Fruit fly (Drosophila melanogaster) whole organism, wandering third instar larva: ENCODE results near the gene CG4586.
A peak's percentile ranks its signal among the peaks of the same experiment; 100 is the strongest.

Experiments
- CG32264 ChIP-seq: fragments of 200-800 bp; sonication (Bioruptor generic); optimal IDR thresholded peaks from 2 replicates; lab custom pipeline; 2016; ENCODE audit warnings: missing biosample characterization, missing genetic modification characterization
- CG9705 ChIP-seq: fragments of 200-800 bp; sonication (Bioruptor generic); optimal IDR thresholded peaks from 2 replicates; lab custom pipeline; 2018; ENCODE audit warnings: missing biosample characterization, mild to moderate bottlenecking, missing genetic modification characterization
- CrebA ChIP-seq: fragments of 200-800 bp; sonication (Bioruptor generic); optimal IDR thresholded peaks from 2 replicates; lab custom pipeline; 2016; ENCODE audit warnings: missing biosample characterization, mild to moderate bottlenecking, missing genetic modification characterization, borderline replicate concordance
- Dfd ChIP-seq: fragments of >200 bp; optimal IDR thresholded peaks from 2 replicates; lab custom pipeline; 2017; ENCODE audit warnings: missing biosample characterization, missing genetic modification characterization
- Dif ChIP-seq: fragments of 200-275, 200-300 bp; sonication (Bioruptor generic); optimal IDR thresholded peaks from 2 replicates; lab custom pipeline; 2018; ENCODE audit warnings: missing biosample characterization, missing genetic modification characterization; ENCODE audit not compliant: partially characterized antibody
- GATAd ChIP-seq: sonication (Bioruptor generic); optimal IDR thresholded peaks from 2 replicates; lab custom pipeline; 2016; ENCODE audit warnings: missing biosample characterization, missing genetic modification characterization
- HLH106 ChIP-seq: fragments of 200-800 bp; optimal IDR thresholded peaks from 3 replicates; lab custom pipeline; 2019; ENCODE audit warnings: missing biosample characterization, mild to moderate bottlenecking, missing genetic modification characterization, moderate library complexity
- Hnf4 ChIP-seq: fragments of 200-800 bp; sonication (Bioruptor generic); optimal IDR thresholded peaks from 2 replicates; lab custom pipeline; 2016; ENCODE audit warnings: missing biosample characterization, mild to moderate bottlenecking, missing genetic modification characterization
- Hr78 ChIP-seq: fragments of >200 bp; optimal IDR thresholded peaks from 2 replicates; lab custom pipeline; 2017; ENCODE audit warnings: missing biosample characterization, missing genetic modification characterization
- Hr83 ChIP-seq: fragments of 200-300 bp; sonication (Bioruptor generic); optimal IDR thresholded peaks from 2 replicates; lab custom pipeline; 2016; ENCODE audit warnings: missing biosample characterization, mild to moderate bottlenecking, missing genetic modification characterization, moderate library complexity; ENCODE audit not compliant: poor library complexity, severe bottlenecking
- Jra ChIP-seq: sonication (Bioruptor generic); optimal IDR thresholded peaks from 2 replicates; lab custom pipeline; 2016; ENCODE audit warnings: missing biosample characterization, missing genetic modification characterization
- Mio ChIP-seq: sonication (Bioruptor generic); optimal IDR thresholded peaks from 2 replicates; lab custom pipeline; 2016; ENCODE audit warnings: missing biosample characterization, missing genetic modification characterization
- Myc ChIP-seq: fragments of >200 bp; optimal IDR thresholded peaks from 2 replicates; lab custom pipeline; 2017
- OdsH ChIP-seq: fragments of 200-800 bp; sonication (Bioruptor generic); optimal IDR thresholded peaks from 2 replicates; lab custom pipeline; 2016; ENCODE audit warnings: missing biosample characterization, mild to moderate bottlenecking, missing genetic modification characterization
- Rel ChIP-seq, 2 experiments: fragments of 200-800 bp; sonication (Bioruptor generic) in 1 of 2; optimal IDR thresholded peaks; 2 replicates in 1 of 2; 3 replicates in 1 of 2; lab custom pipeline; 2016 to 2019; ENCODE audit warnings: mild to moderate bottlenecking in 2 of 2, missing biosample characterization in 2 of 2, missing genetic modification characterization in 2 of 2, moderate library complexity in 1 of 2
- Sp1 ChIP-seq: fragments of 200-800 bp; sonication (Bioruptor generic); optimal IDR thresholded peaks from 3 replicates; lab custom pipeline; 2019; ENCODE audit warnings: missing biosample characterization, mild to moderate bottlenecking, missing genetic modification characterization, moderate library complexity
- Vsx2 ChIP-seq: fragments of 200-300, 225-300 bp; sonication (Bioruptor generic); optimal IDR thresholded peaks from 2 replicates; lab custom pipeline; 2018; ENCODE audit warnings: missing biosample characterization, missing genetic modification characterization; ENCODE audit not compliant: partially characterized antibody
- br ChIP-seq: fragments of 200-800 bp; sonication (Bioruptor generic); optimal IDR thresholded peaks from 2 replicates; lab custom pipeline; 2016; ENCODE audit warnings: missing biosample characterization, missing genetic modification characterization
- brk ChIP-seq: fragments of 200-800 bp; sonication (Bioruptor generic); optimal IDR thresholded peaks from 2 replicates; lab custom pipeline; 2016; ENCODE audit warnings: missing biosample characterization, mild to moderate bottlenecking, missing genetic modification characterization
- dmrt93B ChIP-seq: fragments of 200-800 bp; sonication (Bioruptor generic); optimal IDR thresholded peaks from 2 replicates; lab custom pipeline; 2018; ENCODE audit warnings: missing biosample characterization, mild to moderate bottlenecking, missing genetic modification characterization
- dsf ChIP-seq: sonication (Bioruptor generic); optimal IDR thresholded peaks from 2 replicates; lab custom pipeline; 2016; ENCODE audit warnings: missing biosample characterization, missing genetic modification characterization, borderline replicate concordance
- ey ChIP-seq: fragments of 200-800 bp; sonication (Bioruptor generic); optimal IDR thresholded peaks from 2 replicates; lab custom pipeline; 2016; ENCODE audit warnings: missing biosample characterization, missing genetic modification characterization
- foxo ChIP-seq, 2 experiments: fragments of 200-800 bp; sonication (Bioruptor generic); optimal IDR thresholded peaks; 2 replicates in 1 of 2; 3 replicates in 1 of 2; lab custom pipeline; 2016 to 2017; ENCODE audit warnings: missing biosample characterization in 2 of 2, missing genetic modification characterization in 2 of 2
- fru ChIP-seq: fragments of 200-800 bp; sonication (Bioruptor generic); optimal IDR thresholded peaks from 3 replicates; lab custom pipeline; 2016; ENCODE audit warnings: missing biosample characterization, mild to moderate bottlenecking, missing genetic modification characterization
- h ChIP-seq: fragments of 200-800 bp; sonication (Bioruptor generic); optimal IDR thresholded peaks from 3 replicates; lab custom pipeline; 2016; ENCODE audit warnings: missing biosample characterization, mild to moderate bottlenecking, missing genetic modification characterization
- pan ChIP-seq: fragments of >200 bp; optimal IDR thresholded peaks from 2 replicates; lab custom pipeline; 2017
- psq ChIP-seq: fragments of 200-800 bp; sonication (Bioruptor generic); optimal IDR thresholded peaks from 3 replicates; lab custom pipeline; 2017; ENCODE audit warnings: missing biosample characterization, mild to moderate bottlenecking, missing genetic modification characterization, moderate library complexity
- rgr ChIP-seq: fragments of 200-800 bp; sonication (Bioruptor generic); optimal IDR thresholded peaks from 3 replicates; lab custom pipeline; 2016; ENCODE audit warnings: missing biosample characterization, mild to moderate bottlenecking, missing genetic modification characterization
- sv ChIP-seq: fragments of 200-800 bp; sonication (Bioruptor generic); optimal IDR thresholded peaks from 3 replicates; lab custom pipeline; 2016; ENCODE audit warnings: missing biosample characterization, missing genetic modification characterization
- tai ChIP-seq: sonication (Bioruptor generic); optimal IDR thresholded peaks from 2 replicates; lab custom pipeline; 2016; ENCODE audit warnings: missing biosample characterization, missing genetic modification characterization
- usp ChIP-seq: fragments of >200 bp; optimal IDR thresholded peaks from 2 replicates; lab custom pipeline; 2017; ENCODE audit warnings: missing biosample characterization, missing genetic modification characterization
- woc ChIP-seq: sonication (Bioruptor generic); optimal IDR thresholded peaks from 2 replicates; lab custom pipeline; 2016; ENCODE audit warnings: missing biosample characterization, mild to moderate bottlenecking, missing genetic modification characterization

The CG4586 gene

DNA sequence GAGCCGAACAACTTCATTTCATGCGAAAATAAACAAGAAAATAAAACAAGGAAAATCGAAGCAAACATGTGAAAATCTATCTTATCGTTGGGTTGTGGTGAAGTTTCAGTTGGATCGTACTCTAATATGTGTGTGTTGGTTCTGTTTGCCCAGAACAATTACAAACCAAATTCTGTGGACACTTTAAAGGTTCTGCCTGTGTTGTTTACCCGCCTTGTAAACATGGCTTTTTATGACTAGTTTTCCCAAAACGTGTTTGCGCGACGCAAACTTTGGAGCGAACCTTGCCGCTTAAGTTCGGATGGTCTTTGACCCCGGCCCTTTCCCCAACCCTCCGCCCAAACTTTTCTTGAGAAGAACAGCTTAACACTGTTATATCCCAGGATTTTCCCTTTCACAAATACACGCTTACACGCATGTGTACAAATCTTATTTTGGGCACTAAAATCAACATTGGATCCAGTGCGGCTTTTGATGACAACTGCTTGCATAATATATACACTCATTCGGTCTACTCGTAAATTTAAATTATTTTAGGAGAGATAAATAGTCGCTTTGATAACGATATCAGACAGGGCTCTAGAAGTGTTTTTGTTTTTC, 34.5 kb downstream of the CG4586 start:
- TF ChIP-seq sv (GFP tag; lab: Kevin White, UChicago) (peak; percentile 56), Hnf4 (GFP tag; lab: Kevin White, UChicago) (no peak), rgr (GFP tag; lab: Kevin White, UChicago) (peak; percentile 5)

DNA sequence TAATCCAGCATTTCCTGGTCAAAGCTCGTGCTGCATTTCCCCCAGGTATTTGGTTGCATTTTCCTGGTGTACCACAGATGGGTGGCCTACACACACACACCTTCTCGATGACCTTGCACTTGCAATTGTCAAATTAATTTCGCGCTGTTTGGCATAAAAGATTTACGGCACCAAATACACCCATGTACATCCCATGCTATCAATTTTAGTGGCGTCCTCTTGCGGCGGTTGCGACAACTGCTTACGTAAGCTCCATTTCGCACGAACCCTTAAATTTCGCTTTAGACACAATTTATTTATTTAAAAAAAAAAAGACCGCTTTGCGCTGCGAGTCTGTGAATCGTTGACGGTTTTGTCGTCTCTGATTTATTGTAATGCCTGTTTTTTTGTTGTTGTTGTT, 35.7 kb downstream of the CG4586 start:
- TF ChIP-seq Jra (GFP tag; lab: Kevin White, UChicago) (no peak), dsf (GFP tag; lab: Kevin White, UChicago) (no peak), Hr78 (GFP tag; lab: Kevin White, UChicago) (no peak), GATAd (GFP tag; lab: Kevin White, UChicago) (no peak), psq (GFP tag; lab: Kevin White, UChicago) (no peak), dmrt93B (no peak), usp (no peak), Dif (no peak), woc (GFP tag; lab: Kevin White, UChicago) (no peak), Mio (no peak), ey (GFP tag; lab: Kevin White, UChicago) (no peak), br (GFP tag; lab: Kevin White, UChicago) (no peak), foxo (GFP tag; optimal IDR thresholded peaks at IDR 0.05; lab: Kevin White, UChicago) (no peak), Dfd (no peak), rgr (GFP tag; lab: Kevin White, UChicago) (no peak), OdsH (GFP tag; lab: Kevin White, UChicago) (no peak), CG9705 (GFP tag; lab: Kevin White, UChicago) (no peak), Vsx2 (no peak)

DNA sequence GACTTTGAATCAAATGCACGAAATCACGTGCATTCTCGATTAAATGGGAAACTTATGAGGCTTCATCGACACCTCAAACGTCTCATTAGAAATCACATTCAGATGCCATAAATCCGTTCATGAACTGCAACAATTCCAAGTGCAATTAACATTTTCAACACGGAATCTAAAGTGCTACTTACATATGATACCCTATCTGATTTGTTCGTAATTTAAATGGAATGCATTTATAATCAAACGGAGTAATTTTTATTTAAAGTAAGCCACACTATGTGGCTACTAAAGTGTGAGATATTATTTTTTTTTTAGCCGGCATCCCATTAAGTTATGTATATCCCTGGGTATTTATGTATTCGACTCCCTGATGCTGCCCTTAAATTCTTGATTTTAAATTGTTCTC, 38.0 kb downstream of the CG4586 start:
- TF ChIP-seq ey (GFP tag; lab: Kevin White, UChicago) (peak; percentile 52), Sp1 (GFP tag; lab: Kevin White, UChicago) (peak; percentile 1), br (GFP tag; lab: Kevin White, UChicago) (peak; percentile 35), rgr (GFP tag; lab: Kevin White, UChicago) (peak; percentile 43), CrebA (GFP tag; lab: Kevin White, UChicago) (no peak), Myc (no peak), woc (GFP tag; lab: Kevin White, UChicago) (peak; percentile 41), brk (GFP tag; lab: Kevin White, UChicago) (peak; percentile 8), CG32264 (GFP tag; lab: Kevin White, UChicago) (no peak), foxo (GFP tag; optimal IDR thresholded peaks at IDR 0.05; lab: Kevin White, UChicago) (peak in 1 of 2 experiments; percentile 31), h (GFP tag; lab: Kevin White, UChicago) (peak; percentile 51), OdsH (GFP tag; lab: Kevin White, UChicago) (no peak), HLH106 (tag; lab: Kevin White, UChicago) (peak; percentile 1)

DNA sequence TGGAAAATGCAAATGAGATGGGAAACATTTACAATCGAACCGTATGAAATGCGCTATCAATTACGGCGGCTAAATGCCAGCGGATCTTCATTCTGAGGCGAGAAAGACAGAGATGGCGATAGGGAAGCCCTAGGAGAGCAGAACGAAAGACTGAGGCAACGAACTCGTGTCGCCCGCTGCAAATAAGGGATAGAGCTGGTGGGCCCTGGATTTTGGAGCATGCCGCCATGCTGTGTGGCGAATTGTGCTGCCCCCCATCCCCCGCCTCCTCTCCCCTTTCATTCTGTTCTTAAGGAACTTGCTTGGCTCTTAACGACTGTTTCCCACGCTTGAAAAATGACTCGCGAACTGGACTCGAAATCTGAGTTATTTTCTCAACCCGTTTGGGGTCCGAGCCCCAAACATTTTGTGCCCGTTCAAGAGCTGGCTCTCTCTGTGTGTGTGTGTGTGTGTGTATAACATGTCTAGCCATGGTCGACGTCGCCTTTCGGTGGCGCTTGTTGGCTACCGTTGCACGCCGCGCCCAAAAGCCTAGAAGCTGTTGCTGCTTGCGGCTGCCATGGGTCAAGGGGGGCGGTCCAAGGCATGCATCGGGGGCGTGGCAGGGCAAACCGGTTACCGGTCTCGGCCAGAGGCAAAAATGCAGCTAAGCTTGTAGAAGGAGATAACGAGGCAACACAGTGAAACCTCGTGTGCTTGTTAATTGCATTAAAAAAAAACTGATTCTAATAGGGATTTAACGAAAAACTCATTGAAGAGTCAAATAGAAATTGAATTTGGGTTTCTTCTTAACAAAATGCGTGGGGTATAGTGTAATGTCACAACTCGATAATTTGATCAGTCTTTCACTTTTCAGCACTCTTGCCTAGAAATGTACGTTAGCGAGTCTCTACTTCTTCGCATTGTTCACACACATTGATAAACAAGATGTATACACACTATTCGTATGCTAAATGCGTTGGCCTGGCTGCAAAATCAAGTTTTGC, 38.7 kb downstream of the CG4586 start:
- TF ChIP-seq Rel (GFP tag; optimal IDR thresholded peaks at IDR 0.05; lab: Kevin White, UChicago) (no peak), Rel (tag; optimal IDR thresholded peaks at IDR 0.05; lab: Kevin White, UChicago) (peak; percentile 12), pan (lab: Kevin White, UChicago) (no peak), dsf (GFP tag; lab: Kevin White, UChicago) (no peak), sv (GFP tag; lab: Kevin White, UChicago) (no peak), psq (GFP tag; lab: Kevin White, UChicago) (peak; percentile 68), Myc (no peak), tai (GFP tag; lab: Kevin White, UChicago) (peak; percentile 42), Dif (peak; percentile 69), Hr83 (GFP tag; lab: Kevin White, UChicago) (no peak), fru (GFP tag; lab: Kevin White, UChicago) (peak; percentile 81), CG9705 (GFP tag; lab: Kevin White, UChicago) (peak; percentile 41), h (GFP tag; lab: Kevin White, UChicago) (peak; percentile 74), ey (GFP tag; lab: Kevin White, UChicago) (peak; percentile 77), foxo (GFP tag; optimal IDR thresholded peaks at IDR 0.05; lab: Kevin White, UChicago) (peak in 1 of 2 experiments; percentile 80), dmrt93B (peak; percentile 42), Jra (GFP tag; lab: Kevin White, UChicago) (peak; percentile 29), Hnf4 (GFP tag; lab: Kevin White, UChicago) (peak; percentile 23), Vsx2 (no peak), OdsH (GFP tag; lab: Kevin White, UChicago) (peak; percentile 60), Dfd (no peak), Sp1 (GFP tag; lab: Kevin White, UChicago) (peak; percentile 63), woc (GFP tag; lab: Kevin White, UChicago) (peak; percentile 70), br (GFP tag; lab: Kevin White, UChicago) (peak; percentile 53), rgr (GFP tag; lab: Kevin White, UChicago) (peak; percentile 25), HLH106 (tag; lab: Kevin White, UChicago) (peak; percentile 74)
